Worm (Caenorhabditis elegans) whole organism, mixed stage, embryonic: ENCODE results near the gene F38E11.9.

ENCODE experiments used
- M03D4.4 ChIP-seq: sonication (generic microtip); optimal IDR thresholded peaks from 2 replicates; lab custom pipeline; 2017; ENCODE audit warnings: mild to moderate bottlenecking, missing genetic modification characterization, missing compliant biosample characterization
- blmp-1 ChIP-seq: fragments of 150-350 bp; optimal IDR thresholded peaks from 2 replicates; lab custom pipeline; 2014; ENCODE audit warnings: missing biosample characterization, missing genetic modification characterization
- ceh-39 ChIP-seq: fragments of 150-350 bp; optimal IDR thresholded peaks from 2 replicates; lab custom pipeline; 2014; ENCODE audit warnings: missing biosample characterization, missing genetic modification characterization
- ceh-83 ChIP-seq: fragments of 200-800 bp; sonication (Bioruptor generic); optimal IDR thresholded peaks from 2 replicates; lab custom pipeline; 2018; ENCODE audit warnings: mild to moderate bottlenecking, missing genetic modification characterization, missing compliant biosample characterization
- ces-1 ChIP-seq: fragments of 150-350 bp; optimal IDR thresholded peaks from 2 replicates; lab custom pipeline; 2014; ENCODE audit warnings: missing biosample characterization, missing genetic modification reagents, missing genetic modification characterization
- elt-1 ChIP-seq: sonication (generic microtip); optimal IDR thresholded peaks from 2 replicates; lab custom pipeline; 2017; ENCODE audit warnings: missing genetic modification characterization, mild to moderate bottlenecking, missing compliant biosample characterization, antibody characterized with exemption, moderate library complexity, borderline replicate concordance; ENCODE audit not compliant: insufficient read depth
- elt-3 ChIP-seq: fragments of 150-350 bp; optimal IDR thresholded peaks from 2 replicates; lab custom pipeline; 2014; ENCODE audit warnings: missing biosample characterization, missing genetic modification characterization
- nhr-237 ChIP-seq: fragments of 150-350 bp; optimal IDR thresholded peaks from 2 replicates; lab custom pipeline; 2014; ENCODE audit warnings: missing biosample characterization, missing genetic modification characterization
- snpc-4 ChIP-seq: fragments of 150-350 bp; optimal IDR thresholded peaks from 2 replicates; lab custom pipeline; 2014; ENCODE audit warnings: missing biosample characterization, missing genetic modification characterization
- unc-120 ChIP-seq: sonication (generic microtip); optimal IDR thresholded peaks from 2 replicates; lab custom pipeline; 2017; ENCODE audit warnings: missing genetic modification characterization, missing compliant biosample characterization; ENCODE audit not compliant: poor library complexity, severe bottlenecking
- unc-39 ChIP-seq: fragments of 150-350 bp; optimal IDR thresholded peaks from 2 replicates; lab custom pipeline; 2014; ENCODE audit warnings: missing biosample characterization, missing genetic modification characterization
- unc-62 ChIP-seq: fragments of 150-350 bp; optimal IDR thresholded peaks from 2 replicates; lab custom pipeline; 2014; ENCODE audit warnings: missing biosample characterization, missing genetic modification reagents, missing genetic modification characterization
- zip-8 ChIP-seq: fragments of 150-350 bp; optimal IDR thresholded peaks from 2 replicates; lab custom pipeline; 2014; ENCODE audit warnings: missing biosample characterization, missing genetic modification characterization

DNA sequence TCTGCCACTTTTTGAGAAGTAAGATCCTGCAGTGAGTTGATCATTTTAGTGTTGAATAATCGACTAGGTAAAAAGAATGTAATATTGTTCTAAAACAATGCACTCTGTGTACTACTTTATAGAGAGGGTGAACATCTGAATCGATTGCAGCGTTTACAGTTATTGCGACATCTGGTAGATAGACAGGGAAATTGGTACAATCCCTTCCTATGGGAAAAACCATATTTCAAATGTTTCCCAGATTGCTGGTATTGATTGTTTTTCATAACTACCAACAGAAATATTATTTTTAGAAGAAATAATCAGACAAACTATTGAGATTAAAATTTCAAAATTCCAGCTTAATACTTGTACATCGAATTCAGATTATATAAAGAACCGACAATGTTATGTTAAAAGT, 41.2 kb upstream of the F38E11.9 start, which contains the start of gene gadr-2:
- TF ChIP-seq ceh-39 (tag; lab: Kevin White, UChicago): no peak
- no peak for TF ChIP-seq elt-1
- no peak for TF ChIP-seq M03D4.4 (tag; lab: Kevin White, UChicago)
- TF ChIP-seq ces-1 (GFP tag; lab: Kevin White, UChicago): no peak
- TF ChIP-seq snpc-4 (tag; lab: Kevin White, UChicago): no peak
- TF ChIP-seq unc-120 (tag; lab: Kevin White, UChicago): no peak
- TF ChIP-seq nhr-237 (tag; lab: Kevin White, UChicago): no peak
- no peak for TF ChIP-seq unc-62
- no peak for TF ChIP-seq blmp-1 (tag; lab: Kevin White, UChicago)
- no peak for TF ChIP-seq unc-39 (tag; lab: Kevin White, UChicago)
- TF ChIP-seq elt-3 (tag; lab: Kevin White, UChicago): no peak
- TF ChIP-seq ceh-83 (GFP tag; lab: Kevin White, UChicago): no peak
- no peak for TF ChIP-seq zip-8 (tag; lab: Kevin White, UChicago)
